Fruit fly (Drosophila melanogaster) whole organism, embryonic: ENCODE data around the gene lectin-29Ca.

ENCODE experiments used
- Antp ChIP-seq: fragments of 200-800 bp; sonication (Bioruptor generic); optimal IDR thresholded peaks from 3 replicates; lab custom pipeline; 2016; ENCODE audit warnings: missing biosample characterization, missing genetic modification characterization
- BtbVII ChIP-seq: fragments of 200-800 bp; sonication (Bioruptor generic); optimal IDR thresholded peaks from 3 replicates; lab custom pipeline; 2017; ENCODE audit warnings: missing biosample characterization, mild to moderate bottlenecking, missing genetic modification characterization
- CG10267 ChIP-seq: fragments of 200-800 bp; sonication (Bioruptor generic); optimal IDR thresholded peaks from 2 replicates; lab custom pipeline; 2018; ENCODE audit warnings: missing biosample characterization, mild to moderate bottlenecking, missing genetic modification characterization, moderate library complexity
- CG10565 ChIP-seq: fragments of 200-800 bp; sonication (Bioruptor generic); optimal IDR thresholded peaks from 3 replicates; lab custom pipeline; 2016; ENCODE audit warnings: missing biosample characterization, mild to moderate bottlenecking, missing genetic modification characterization
- CG11085 ChIP-seq: fragments of 200-800 bp; sonication (Bioruptor generic); IDR thresholded peaks from 2 replicates; pipeline ENCODE4 v1.3.6; 2022; ENCODE audit warnings: missing biosample characterization, missing genetic modification characterization
- CG12769 ChIP-seq: fragments of 200-800 bp; sonication (Bioruptor generic); optimal IDR thresholded peaks from 2 replicates; lab custom pipeline; 2019; ENCODE audit warnings: missing biosample characterization, mild to moderate bottlenecking, missing genetic modification characterization, moderate library complexity
- CG13624 ChIP-seq: fragments of 200-800 bp; sonication (Bioruptor generic); optimal IDR thresholded peaks from 2 replicates; lab custom pipeline; 2016; ENCODE audit warnings: missing biosample characterization, missing genetic modification characterization
- CG16813 ChIP-seq: fragments of 200-800 bp; sonication (Bioruptor generic); IDR thresholded peaks from 3 replicates; pipeline ENCODE4 v1.3.6; 2022; ENCODE audit warnings: missing biosample characterization, missing genetic modification characterization; ENCODE audit not compliant: partially characterized antibody
- CG18619 ChIP-seq: fragments of 200-800 bp; sonication (Bioruptor generic); optimal IDR thresholded peaks from 3 replicates; lab custom pipeline; 2017; ENCODE audit warnings: missing biosample characterization, mild to moderate bottlenecking, missing genetic modification characterization
- CG2116 ChIP-seq: fragments of 200-800 bp; sonication (Bioruptor generic); optimal IDR thresholded peaks from 3 replicates; lab custom pipeline; 2018; ENCODE audit warnings: missing biosample characterization, mild to moderate bottlenecking, missing genetic modification characterization
- CG2120 ChIP-seq: fragments of 200-800 bp; sonication (Bioruptor generic); optimal IDR thresholded peaks from 3 replicates; lab custom pipeline; 2016; ENCODE audit warnings: missing biosample characterization, missing genetic modification characterization
- CG2875 ChIP-seq: fragments of 200-800 bp; sonication (Bioruptor generic); optimal IDR thresholded peaks from 2 replicates; lab custom pipeline; 2017; ENCODE audit warnings: missing biosample characterization, mild to moderate bottlenecking, missing genetic modification characterization, missing genetic modification reagents
- CG31224 ChIP-seq: fragments of 200-800 bp; sonication (Bioruptor generic); IDR thresholded peaks from 2 replicates; pipeline ENCODE4 v1.3.6; 2022; ENCODE audit warnings: missing biosample characterization, missing genetic modification characterization
- CG34224 ChIP-seq: fragments of 200-800 bp; sonication (Bioruptor generic); IDR thresholded peaks from 3 replicates; pipeline ENCODE4 v1.3.6; 2022; ENCODE audit warnings: missing biosample characterization, missing genetic modification characterization; ENCODE audit not compliant: partially characterized antibody
- CG4282 ChIP-seq: fragments of 200-800 bp; sonication (Bioruptor generic); optimal IDR thresholded peaks from 2 replicates; lab custom pipeline; 2016; ENCODE audit warnings: missing biosample characterization, missing genetic modification characterization
- CG4328 ChIP-seq: fragments of 200-800 bp; sonication (Bioruptor generic); optimal IDR thresholded peaks from 3 replicates; lab custom pipeline; 2017; ENCODE audit warnings: missing biosample characterization, missing genetic modification reagents, missing genetic modification characterization
- CG4707 ChIP-seq: fragments of 200-800 bp; sonication (Bioruptor generic); optimal IDR thresholded peaks from 2 replicates; lab custom pipeline; 2018; ENCODE audit warnings: missing biosample characterization, mild to moderate bottlenecking, missing genetic modification characterization, moderate library complexity
- CG4730 ChIP-seq: fragments of 200-800 bp; sonication (Bioruptor generic); IDR thresholded peaks from 2 replicates; pipeline ENCODE4 v1.3.6; 2022; ENCODE audit warnings: missing biosample characterization, missing genetic modification characterization
- CG6175 ChIP-seq: fragments of 200-800 bp; sonication (Bioruptor generic); IDR thresholded peaks from 3 replicates; pipeline ENCODE4 v1.3.6; 2022; ENCODE audit warnings: missing biosample characterization, missing genetic modification characterization
- CG6689 ChIP-seq: fragments of 200-800 bp; sonication (Bioruptor generic); IDR thresholded peaks from 2 replicates; pipeline ENCODE4 v1.3.6; 2022; ENCODE audit warnings: missing biosample characterization, missing genetic modification characterization
- CG8281 ChIP-seq: fragments of 200-800 bp; sonication (Bioruptor generic); optimal IDR thresholded peaks from 2 replicates; lab custom pipeline; 2018; ENCODE audit warnings: missing biosample characterization, mild to moderate bottlenecking, missing genetic modification characterization, moderate library complexity
- CG8290 ChIP-seq, 3 experiments: fragments of 200-800 bp; sonication (Bioruptor generic); optimal IDR thresholded peaks; 2 replicates each; lab custom pipeline; 2016 to 2019; ENCODE audit warnings: missing biosample characterization in 3 of 3, missing genetic modification characterization in 3 of 3, mild to moderate bottlenecking in 2 of 3, moderate library complexity in 1 of 3
- CHES-1-like ChIP-seq: fragments of 200-800 bp; sonication (Bioruptor generic); optimal IDR thresholded peaks from 2 replicates; lab custom pipeline; 2016; ENCODE audit warnings: missing biosample characterization, missing genetic modification characterization
- Dfd ChIP-seq, 2 experiments: fragments of >200 bp; optimal IDR thresholded peaks; 2 replicates each; lab custom pipeline; 2017; ENCODE audit warnings: missing biosample characterization in 2 of 2, missing genetic modification characterization in 2 of 2
- Dll ChIP-seq: fragments of 200-800 bp; sonication (Bioruptor generic); IDR thresholded peaks from 4 replicates; pipeline ENCODE4 v1.3.6; 2022; ENCODE audit warnings: missing biosample characterization, missing genetic modification characterization; ENCODE audit not compliant: partially characterized antibody
- Dref ChIP-seq: fragments of 200-800 bp; sonication (Bioruptor generic); IDR thresholded peaks from 2 replicates; pipeline ENCODE4 v1.3.6; 2022; ENCODE audit warnings: missing biosample characterization, missing genetic modification characterization
- Gsc ChIP-seq: fragments of 200-800 bp; sonication (Bioruptor generic); IDR thresholded peaks from 2 replicates; pipeline ENCODE4 v1.3.6; 2022; ENCODE audit warnings: missing biosample characterization, missing genetic modification characterization
- Gug ChIP-seq: fragments of 200-800 bp; sonication (Bioruptor generic); IDR thresholded peaks from 4 replicates; pipeline ENCODE4 v1.3.6; 2022; ENCODE audit warnings: missing biosample characterization, missing genetic modification characterization
- Hr78 ChIP-seq, 2 experiments: fragments of 200-800 bp in 1 of 2; fragments of >200 bp in 1 of 2; sonication (Bioruptor generic) in 1 of 2; optimal IDR thresholded peaks; 2 replicates each; lab custom pipeline; 2017 to 2019; ENCODE audit warnings: missing biosample characterization in 2 of 2, missing genetic modification characterization in 2 of 2, mild to moderate bottlenecking in 1 of 2, moderate library complexity in 1 of 2
- Nf-YA ChIP-seq: fragments of 200-800 bp; sonication (Bioruptor generic); IDR thresholded peaks from 2 replicates; pipeline ENCODE4 v1.3.6; 2022; ENCODE audit warnings: missing biosample characterization, missing genetic modification characterization
- Oaz ChIP-seq: fragments of 200-800 bp; sonication (Bioruptor generic); IDR thresholded peaks from 2 replicates; pipeline ENCODE4 v1.3.6; 2022; ENCODE audit warnings: missing biosample characterization, missing genetic modification characterization
- Rfx ChIP-seq: fragments of 200-800 bp; sonication (Bioruptor generic); IDR thresholded peaks from 2 replicates; pipeline ENCODE4 v1.3.6; 2022; ENCODE audit warnings: missing biosample characterization, missing genetic modification characterization
- Sox100B ChIP-seq: fragments of 200-800 bp; sonication (Bioruptor generic); optimal IDR thresholded peaks from 3 replicates; lab custom pipeline; 2018; ENCODE audit warnings: missing biosample characterization, mild to moderate bottlenecking, missing genetic modification characterization
- Sry-δ ChIP-seq: fragments of 200-800 bp; sonication (Bioruptor generic); optimal IDR thresholded peaks from 2 replicates; lab custom pipeline; 2016; ENCODE audit warnings: missing biosample characterization, missing genetic modification characterization
- Ssrp ChIP-seq: fragments of 200-800 bp; sonication (Bioruptor generic); optimal IDR thresholded peaks from 2 replicates; lab custom pipeline; 2018; ENCODE audit warnings: missing biosample characterization, mild to moderate bottlenecking, missing genetic modification characterization, moderate library complexity
- YL-1 ChIP-seq: fragments of 200-800 bp; sonication (Bioruptor generic); optimal IDR thresholded peaks from 3 replicates; lab custom pipeline; 2017; ENCODE audit warnings: missing biosample characterization, mild to moderate bottlenecking, missing genetic modification characterization
- ems ChIP-seq: fragments of 200-800 bp; sonication (Bioruptor generic); optimal IDR thresholded peaks from 3 replicates; lab custom pipeline; 2016; ENCODE audit warnings: missing biosample characterization, missing genetic modification characterization
- hkb ChIP-seq, 2 experiments: fragments of 200-800 bp in 1 of 2; fragments of >200 bp in 1 of 2; sonication (Bioruptor generic) in 1 of 2; IDR thresholded peaks in 1 of 2; optimal IDR thresholded peaks in 1 of 2; 2 replicates each; pipeline versions ENCODE4 v1.3.6 to Lab custom; 2017 to 2022; ENCODE audit warnings: missing biosample characterization in 1 of 2, missing genetic modification characterization in 1 of 2
- lab ChIP-seq: fragments of 200-800 bp; sonication (Bioruptor generic); optimal IDR thresholded peaks from 3 replicates; lab custom pipeline; 2017; ENCODE audit warnings: missing biosample characterization, missing genetic modification characterization, mild to moderate bottlenecking, moderate library complexity, missing genetic modification reagents
- luna ChIP-seq: fragments of 200-800 bp; sonication (Bioruptor generic); optimal IDR thresholded peaks from 2 replicates; lab custom pipeline; 2016; ENCODE audit warnings: missing biosample characterization, missing genetic modification characterization
- mld ChIP-seq: fragments of 200-800 bp; sonication (Bioruptor generic); IDR thresholded peaks from 3 replicates; pipeline ENCODE4 v1.3.6; 2022; ENCODE audit warnings: missing biosample characterization, missing genetic modification characterization; ENCODE audit not compliant: partially characterized antibody
- nerfin-2 ChIP-seq: fragments of 200-800 bp; sonication (Bioruptor generic); IDR thresholded peaks from 2 replicates; pipeline ENCODE4 v1.3.6; 2022; ENCODE audit warnings: missing biosample characterization, missing genetic modification characterization; ENCODE audit not compliant: partially characterized antibody
- nmo ChIP-seq: fragments of 200-800 bp; sonication (Bioruptor generic); optimal IDR thresholded peaks from 2 replicates; lab custom pipeline; 2018; ENCODE audit warnings: missing biosample characterization, mild to moderate bottlenecking, missing genetic modification characterization, moderate library complexity
- rib ChIP-seq: fragments of 200-800 bp; sonication (Bioruptor generic); IDR thresholded peaks from 2 replicates; pipeline ENCODE4 v1.3.6; 2022; ENCODE audit warnings: missing biosample characterization, missing genetic modification characterization
- stc ChIP-seq: fragments of 200-800 bp; sonication (Bioruptor generic); IDR thresholded peaks from 2 replicates; pipeline ENCODE4 v1.3.6; 2022; ENCODE audit warnings: missing biosample characterization, missing genetic modification characterization
- sug ChIP-seq: fragments of 200-800 bp; optimal IDR thresholded peaks from 2 replicates; lab custom pipeline; 2019; ENCODE audit warnings: missing biosample characterization, mild to moderate bottlenecking, missing genetic modification characterization, moderate library complexity

The lectin-29Ca gene

dm6 chr2L:8370364-8371326 is 23.4 kb downstream of the lectin-29Ca start, which contains the start of gene CG17292 (continued):
- no peak for TF ChIP-seq CG4730
- peak; percentile 81 for TF ChIP-seq lab (GFP tag; lab: Kevin White, UChicago)
- TF ChIP-seq ems (GFP tag; lab: Kevin White, UChicago), result peak; percentile 46
- peak; percentile 47 for TF ChIP-seq sug (tag; lab: Kevin White, UChicago)
- peak; percentile 82 for TF ChIP-seq Rfx
- peak; percentile 43 for TF ChIP-seq CG2875
- TF ChIP-seq CG2120 (GFP tag; lab: Kevin White, UChicago), result peak; percentile 60
- TF ChIP-seq CG11085, result peak; percentile 32; the same call in 1 of the 2 replicates
- no peak for TF ChIP-seq CG10565
- peak in 1 of 2 experiments; percentile 73 for TF ChIP-seq Hr78 (GFP tag; optimal IDR thresholded peaks at IDR 0.05; lab: Kevin White, UChicago)
- peak; percentile 88 for TF ChIP-seq Dll (GFP tag; lab: Robert Waterston, UW)
- TF ChIP-seq CG12769 (tag; lab: Kevin White, UChicago), result peak; percentile 75
- TF ChIP-seq CG6175 (GFP tag; lab: Robert Waterston, UW), result peak; percentile 58; the same call in 2 of the 3 replicates
- peak; percentile 5 for TF ChIP-seq Sox100B (GFP tag; lab: Kevin White, UChicago)
- peak; percentile 20 for TF ChIP-seq Antp (GFP tag; lab: Kevin White, UChicago)
- TF ChIP-seq YL-1 (GFP tag; lab: Kevin White, UChicago), result peak; percentile 43
- peak; percentile 41; the same call in 1 of the 2 replicates for TF ChIP-seq Nf-YA (GFP tag; lab: Robert Waterston, UW)
- peak; percentile 88 for TF ChIP-seq CG34224
- TF ChIP-seq CG2116, result peak; percentile 58
- TF ChIP-seq CHES-1-like (GFP tag; lab: Kevin White, UChicago), result peak; percentile 27
- no peak for TF ChIP-seq luna (GFP tag; lab: Kevin White, UChicago)
- TF ChIP-seq CG13624 (GFP tag; lab: Kevin White, UChicago), result peak; percentile 69
- no peak for TF ChIP-seq Gsc (GFP tag; lab: Robert Waterston, UW)
- TF ChIP-seq CG18619 (GFP tag; lab: Kevin White, UChicago), result peak; percentile 61
- peak; percentile 39 for TF ChIP-seq CG4282 (GFP tag; lab: Kevin White, UChicago)
- peak; percentile 88 for TF ChIP-seq Dref
- TF ChIP-seq Gug (GFP tag; lab: Robert Waterston, UW), result peak; percentile 40; the same call in 2 of the 4 replicates
- peak; percentile 80 for TF ChIP-seq CG16813 (GFP tag; lab: Robert Waterston, UW)
- peak; percentile 58 for TF ChIP-seq BtbVII (GFP tag; lab: Kevin White, UChicago)
- peak; percentile 24; the same call in 1 of the 2 replicates for TF ChIP-seq Oaz (GFP tag; lab: Robert Waterston, UW)
- TF ChIP-seq CG10267, result peak; percentile 16
- no peak for TF ChIP-seq CG8290 (GFP tag; optimal IDR thresholded peaks at IDR 0.05; lab: Kevin White, UChicago)
- peak in 1 of 2 experiments; percentile 88 for TF ChIP-seq CG8290 (tag; optimal IDR thresholded peaks at IDR 0.05; lab: Kevin White, UChicago)
- TF ChIP-seq nerfin-2 (GFP tag; lab: Robert Waterston, UW), result peak; percentile 83
- no peak for TF ChIP-seq nmo (GFP tag; lab: Kevin White, UChicago)
- TF ChIP-seq rib (GFP tag; lab: Robert Waterston, UW), result peak; percentile 92
- no peak for TF ChIP-seq Dfd (GFP tag; optimal IDR thresholded peaks at IDR 0.05; lab: Kevin White, UChicago)
- TF ChIP-seq mld (GFP tag; lab: Robert Waterston, UW), result peak; percentile 79; the same call in 2 of the 3 replicates
- TF ChIP-seq Sry-δ (GFP tag; lab: Kevin White, UChicago), result peak; percentile 80
- TF ChIP-seq Ssrp, result peak; percentile 3
- peak; percentile 27; the same call in 1 of the 2 replicates for TF ChIP-seq CG6689 (GFP tag; lab: Robert Waterston, UW)
- 0 out of 2 replicates have a peak, but pooled peaks have one; percentile 13 for TF ChIP-seq CG31224 (GFP tag; lab: Robert Waterston, UW)
- TF ChIP-seq CG4328 (GFP tag; lab: Kevin White, UChicago), result peak; percentile 9
- TF ChIP-seq hkb (optimal IDR thresholded peaks at IDR 0.05; lab: Kevin White, UChicago), result no peak
- TF ChIP-seq hkb (GFP tag; IDR thresholded peaks at IDR 0.05; lab: Robert Waterston, UW), result peak; percentile 85
- 0 out of 2 replicates have a peak, but pooled peaks have one; percentile 40 for TF ChIP-seq stc (GFP tag; lab: Robert Waterston, UW)
- no peak for TF ChIP-seq CG8281 (tag; lab: Kevin White, UChicago)
- TF ChIP-seq CG4707 (GFP tag; lab: Kevin White, UChicago), result no peak
